Worm (Caenorhabditis elegans) whole organism, mixed stage, embryonic: ENCODE results near the gene K03H1.11.

ENCODE experiments used
- blmp-1 ChIP-seq: fragments of 150-350 bp; optimal IDR thresholded peaks from 2 replicates; lab custom pipeline; 2014; ENCODE audit warnings: missing biosample characterization, missing genetic modification characterization
- nhr-12 ChIP-seq: fragments of 150-350 bp; optimal IDR thresholded peaks from 2 replicates; lab custom pipeline; 2014; ENCODE audit warnings: missing biosample characterization, missing genetic modification characterization
- unc-120 ChIP-seq: sonication (generic microtip); optimal IDR thresholded peaks from 2 replicates; lab custom pipeline; 2017; ENCODE audit warnings: missing genetic modification characterization, missing compliant biosample characterization; ENCODE audit not compliant: poor library complexity, severe bottlenecking
- unc-62 ChIP-seq: fragments of 150-350 bp; optimal IDR thresholded peaks from 2 replicates; lab custom pipeline; 2014; ENCODE audit warnings: missing biosample characterization, missing genetic modification reagents, missing genetic modification characterization

- TF ChIP-seq nhr-12 (tag; lab: Kevin White, UChicago) (no peak), blmp-1 (no peak), unc-120 (tag; lab: Kevin White, UChicago) (no peak), unc-62 (GFP tag; lab: Kevin White, UChicago) (no peak)
These were observed 20.5 kb upstream of the K03H1.11 start for ce11 chrIII:9972192-9972811.
